Fruit fly (Drosophila melanogaster): ENCODE measurements around the gene Or85a.
A peak's percentile ranks its signal among the peaks of the same experiment; 100 is the strongest.

Or85a gene

dm6 chr3R:8284234-8284633 lies 37.3 kb upstream of the Or85a start:
- TF ChIP-seq Vsx2 (GFP tag; optimal IDR thresholded peaks at IDR 0.05; ENCODE audit: partially characterized antibody) (no peak), dmrt93B (GFP tag; optimal IDR thresholded peaks at IDR 0.05) (no peak), h (GFP tag; optimal IDR thresholded peaks at IDR 0.05) (no peak), fru (GFP tag; optimal IDR thresholded peaks at IDR 0.05) (no peak), woc (GFP tag; optimal IDR thresholded peaks at IDR 0.05) (no peak), Mio (GFP tag; optimal IDR thresholded peaks at IDR 0.05) (no peak), CrebA (GFP tag; optimal IDR thresholded peaks at IDR 0.05; ENCODE audit: borderline replicate concordance) (no peak), Rel (GFP tag; optimal IDR thresholded peaks at IDR 0.05) (no peak), Rel (tag; optimal IDR thresholded peaks at IDR 0.05) (no peak), brk (GFP tag; optimal IDR thresholded peaks at IDR 0.05) (no peak), tai (GFP tag; optimal IDR thresholded peaks at IDR 0.05) (no peak), dl (GFP tag; optimal IDR thresholded peaks at IDR 0.05; ENCODE audit: insufficient read depth in 1 of 2, partially characterized antibody in 2 of 2) (no peak), N (GFP tag; optimal IDR thresholded peaks at IDR 0.05) (no peak), Hnf4 (GFP tag; optimal IDR thresholded peaks at IDR 0.05) (no peak), Hr78 (GFP tag; optimal IDR thresholded peaks at IDR 0.05) (no peak), pan (optimal IDR thresholded peaks at IDR 0.05) (no peak), GATAd (GFP tag; optimal IDR thresholded peaks at IDR 0.05) (no peak), CG9705 (GFP tag; optimal IDR thresholded peaks at IDR 0.05) (no peak), br (GFP tag; optimal IDR thresholded peaks at IDR 0.05) (no peak), ey (GFP tag; optimal IDR thresholded peaks at IDR 0.05) (no peak), Dfd (GFP tag; optimal IDR thresholded peaks at IDR 0.05) (no peak)

- TF ChIP-seq h (GFP tag; optimal IDR thresholded peaks at IDR 0.05) (no peak), usp (GFP tag; optimal IDR thresholded peaks at IDR 0.05) (no peak), brk (GFP tag; optimal IDR thresholded peaks at IDR 0.05) (no peak), jim (GFP tag; optimal IDR thresholded peaks at IDR 0.05) (no peak), pan (optimal IDR thresholded peaks at IDR 0.05) (no peak), psq (GFP tag; optimal IDR thresholded peaks at IDR 0.05) (no peak), Dfd (GFP tag; optimal IDR thresholded peaks at IDR 0.05) (no peak), Hr78 (GFP tag; optimal IDR thresholded peaks at IDR 0.05) (no peak), CG9705 (GFP tag; optimal IDR thresholded peaks at IDR 0.05) (no peak), HLH106 (tag; optimal IDR thresholded peaks at IDR 0.05) (no peak), Dif (GFP tag; optimal IDR thresholded peaks at IDR 0.05; ENCODE audit: partially characterized antibody) (no peak), Myc (optimal IDR thresholded peaks at IDR 0.05) (no peak)
Measured at dm6 chr3R:8285727-8286344, 35.7 kb upstream of the Or85a start.

dm6 chr3R:8287697-8288096 lies 33.9 kb upstream of the Or85a start, which contains the start of gene Nazo:
Gene Nazo, plus strand, starts transcription at chr3R:8287876.
- no peak for TF ChIP-seq Rel (GFP tag; optimal IDR thresholded peaks at IDR 0.05)
- TF ChIP-seq Rel (tag; optimal IDR thresholded peaks at IDR 0.05): peak; percentile 90
- TF ChIP-seq ey (GFP tag; optimal IDR thresholded peaks at IDR 0.05): no peak
- no peak for TF ChIP-seq Hr83 (GFP tag; optimal IDR thresholded peaks at IDR 0.05; ENCODE audit: poor library complexity, severe bottlenecking)

- TF ChIP-seq usp (GFP tag; optimal IDR thresholded peaks at IDR 0.05) (no peak), HLH106 (tag; optimal IDR thresholded peaks at IDR 0.05) (no peak), Sp1 (GFP tag; optimal IDR thresholded peaks at IDR 0.05) (no peak), dl (GFP tag; optimal IDR thresholded peaks at IDR 0.05; ENCODE audit: insufficient read depth in 1 of 2, partially characterized antibody in 2 of 2) (no peak), ey (GFP tag; optimal IDR thresholded peaks at IDR 0.05) (no peak), psq (GFP tag; optimal IDR thresholded peaks at IDR 0.05) (no peak)
Measured at dm6 chr3R:8288790-8289189, 32.8 kb upstream of the Or85a start.

- TF ChIP-seq psq (GFP tag; optimal IDR thresholded peaks at IDR 0.05) (no peak), N (GFP tag; optimal IDR thresholded peaks at IDR 0.05) (no peak), Dfd (GFP tag; optimal IDR thresholded peaks at IDR 0.05) (no peak), GATAd (GFP tag; optimal IDR thresholded peaks at IDR 0.05) (no peak), dmrt93B (GFP tag; optimal IDR thresholded peaks at IDR 0.05) (no peak), CG9705 (GFP tag; optimal IDR thresholded peaks at IDR 0.05) (no peak), Hr83 (GFP tag; optimal IDR thresholded peaks at IDR 0.05; ENCODE audit: poor library complexity, severe bottlenecking) (no peak), Hnf4 (GFP tag; optimal IDR thresholded peaks at IDR 0.05) (no peak), dsf (GFP tag; optimal IDR thresholded peaks at IDR 0.05; ENCODE audit: borderline replicate concordance) (no peak)
Measured at dm6 chr3R:8290478-8290877, 31.1 kb upstream of the Or85a start, which contains the start of gene CG11672. Gene CG11672, minus strand, starts transcription at chr3R:8290578.
